Worm (Caenorhabditis elegans): ENCODE results near the gene srx-128.
A peak's percentile ranks its signal among the peaks of the same experiment; 100 is the strongest.

srx-128 gene

ce11 chrV:13807232-13807631, 30.0 kb upstream of the srx-128 start, which contains the start of gene swan-1:
TSS of gene swan-1 (minus strand) at chrV:13807237.
- 0 out of 2 replicates have a peak, but pooled peaks have one; percentile 29 for TF ChIP-seq ekl-4 (GFP tag; IDR thresholded peaks at IDR 0.05)
- TF ChIP-seq madf-10 (tag; optimal IDR thresholded peaks at IDR 0.05) = no peak

- TF ChIP-seq F10E7.11 (tag; optimal IDR thresholded peaks at IDR 0.05) = no peak
- no peak for TF ChIP-seq tbp1 (GFP tag; optimal IDR thresholded peaks at IDR 0.05)
- no peak for TF ChIP-seq ztf-3 (GFP tag; optimal IDR thresholded peaks at IDR 0.05)
- peak; percentile 31 for TF ChIP-seq chd-7 (tag; optimal IDR thresholded peaks at IDR 0.05)
- no peak for TF ChIP-seq zfh-2 (GFP tag; conservative IDR thresholded peaks at IDR 0.05)
- no peak for TF ChIP-seq madf-8 (GFP tag; conservative IDR thresholded peaks at IDR 0.05)
- TF ChIP-seq cebp-1 (GFP tag; IDR thresholded peaks at IDR 0.05) = no peak
- TF ChIP-seq cebp-1 (tag; optimal IDR thresholded peaks at IDR 0.05) = no peak
- TF ChIP-seq snpc-4 (GFP tag; optimal IDR thresholded peaks at IDR 0.05) = no peak
- no peak for TF ChIP-seq snpc-4 (tag; optimal IDR thresholded peaks at IDR 0.05)
- TF ChIP-seq unc-130 (GFP tag; optimal IDR thresholded peaks at IDR 0.05) = no peak
- TF ChIP-seq Y67H2A.10 (GFP tag; conservative IDR thresholded peaks at IDR 0.05) = no peak
- TF ChIP-seq let-607 (tag; optimal IDR thresholded peaks at IDR 0.05) = no peak
- TF ChIP-seq sptf-2 (GFP tag; optimal IDR thresholded peaks at IDR 0.05) = no peak
- TF ChIP-seq atf-7 (tag; optimal IDR thresholded peaks at IDR 0.05) = no peak
- TF ChIP-seq C17E4.6 (GFP tag; IDR thresholded peaks at IDR 0.05) = no peak
- no peak for TF ChIP-seq mes-4 (tag; optimal IDR thresholded peaks at IDR 0.05)
- no peak for TF ChIP-seq B0261.1 (tag; optimal IDR thresholded peaks at IDR 0.05)
- TF ChIP-seq ceh-27 (GFP tag; optimal IDR thresholded peaks at IDR 0.05) = peak; percentile 27
- peak; percentile 67 for TF ChIP-seq nhr-80 (tag; optimal IDR thresholded peaks at IDR 0.05)
- TF ChIP-seq mxl-1 (tag; optimal IDR thresholded peaks at IDR 0.05) = no peak
- TF ChIP-seq repo-1 (tag; optimal IDR thresholded peaks at IDR 0.05) = no peak
- no peak for TF ChIP-seq dpl-1 (GFP tag; optimal IDR thresholded peaks at IDR 0.05)
- no peak for TF ChIP-seq cebp-2 (GFP tag; IDR thresholded peaks at IDR 0.05)
- TF ChIP-seq ets-4 (GFP tag; optimal IDR thresholded peaks at IDR 0.05) = no peak
- no peak for TF ChIP-seq ccch-3 (GFP tag; optimal IDR thresholded peaks at IDR 0.05)
- TF ChIP-seq attf-5 (GFP tag; optimal IDR thresholded peaks at IDR 0.05) = peak; percentile 77
- no peak for TF ChIP-seq B0019.2 (GFP tag; conservative IDR thresholded peaks at IDR 0.05)
- no peak for TF ChIP-seq xnd-1 (tag; optimal IDR thresholded peaks at IDR 0.05)
- TF ChIP-seq tbx-9 (tag; optimal IDR thresholded peaks at IDR 0.05; ENCODE audit: borderline replicate concordance) = no peak
- TF ChIP-seq hmg-20 (GFP tag; IDR thresholded peaks at IDR 0.05) = no peak
- TF ChIP-seq lin-35 (GFP tag; optimal IDR thresholded peaks at IDR 0.05) = peak in 1 of 3 experiments; percentile 28
- no peak for TF ChIP-seq athp-1 (tag; optimal IDR thresholded peaks at IDR 0.05)
- no peak for TF ChIP-seq bed-2 (GFP tag; IDR thresholded peaks at IDR 0.05)
- TF ChIP-seq Y53G8AR.9 (GFP tag; conservative IDR thresholded peaks at IDR 0.05) = no peak
- TF ChIP-seq akir-1 (GFP tag; optimal IDR thresholded peaks at IDR 0.05) = no peak
- no peak for TF ChIP-seq attf-3 (GFP tag; conservative IDR thresholded peaks at IDR 0.05)
- TF ChIP-seq gei-17 (GFP tag; optimal IDR thresholded peaks at IDR 0.05) = peak; percentile 22
- no peak for TF ChIP-seq F52B5.7 (tag; optimal IDR thresholded peaks at IDR 0.05)
- no peak for TF ChIP-seq lin-26 (GFP tag; IDR thresholded peaks at IDR 0.05)
- TF ChIP-seq bed-1 (GFP tag; IDR thresholded peaks at IDR 0.05) = no peak
- TF ChIP-seq ztf-25 (GFP tag; IDR thresholded peaks at IDR 0.05) = no peak
- TF ChIP-seq mcd-1 (GFP tag; IDR thresholded peaks at IDR 0.05) = no peak; the same call in 1 of the 2 replicates
- no peak for TF ChIP-seq efl-1 (GFP tag; optimal IDR thresholded peaks at IDR 0.05)
- TF ChIP-seq F22D6.2 (tag; optimal IDR thresholded peaks at IDR 0.05) = no peak
- TF ChIP-seq C06A6.2 (GFP tag; conservative IDR thresholded peaks at IDR 0.05) = no peak
- peak; percentile 60 for TF ChIP-seq ztf-18 (tag; optimal IDR thresholded peaks at IDR 0.05)
Measured at ce11 chrV:13808462-13808867, 28.8 kb upstream of the srx-128 start.

Data from whole organism, young adult.